Worm (Caenorhabditis elegans): ENCODE results near the gene vem-1.
A peak's percentile ranks its signal among the peaks of the same experiment; 100 is the strongest.

vem-1 gene

DNA sequence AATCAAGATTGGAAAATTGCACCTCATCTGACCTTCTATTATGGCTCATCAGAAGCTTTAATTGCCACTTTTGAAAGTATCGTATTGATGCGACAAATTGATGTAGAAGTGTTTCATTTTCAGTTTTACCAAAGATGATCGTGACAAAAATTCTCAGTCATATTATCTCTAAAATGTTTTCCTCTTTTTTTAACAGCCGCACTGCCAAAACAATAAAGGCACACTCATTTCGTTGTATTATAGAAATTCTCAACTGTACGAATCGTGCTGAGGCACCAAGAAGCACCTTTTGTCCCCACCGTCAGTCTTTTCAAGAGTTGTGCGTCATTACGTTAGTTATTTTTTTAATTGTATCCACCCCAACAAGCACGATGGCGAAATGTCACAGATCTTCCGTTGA lies 19.5 kb upstream of the vem-1 start, which contains the start of gene K07E3.9:
TSS of gene K07E3.9 (plus strand) at position 301 of the 400 bp plus-strand sequence.
- TF ChIP-seq nhr-85 (tag) (no peak), nhr-11 (tag; optimal IDR thresholded peaks at IDR 0.05) (no peak), unc-86 (tag; optimal IDR thresholded peaks at IDR 0.05) (no peak), nhr-28 (tag; optimal IDR thresholded peaks at IDR 0.05) (no peak), swsn-7 (tag; optimal IDR thresholded peaks at IDR 0.05) (no peak), egl-13 (tag; optimal IDR thresholded peaks at IDR 0.05) (no peak), aha-1 (tag; optimal IDR thresholded peaks at IDR 0.05) (no peak)

DNA sequence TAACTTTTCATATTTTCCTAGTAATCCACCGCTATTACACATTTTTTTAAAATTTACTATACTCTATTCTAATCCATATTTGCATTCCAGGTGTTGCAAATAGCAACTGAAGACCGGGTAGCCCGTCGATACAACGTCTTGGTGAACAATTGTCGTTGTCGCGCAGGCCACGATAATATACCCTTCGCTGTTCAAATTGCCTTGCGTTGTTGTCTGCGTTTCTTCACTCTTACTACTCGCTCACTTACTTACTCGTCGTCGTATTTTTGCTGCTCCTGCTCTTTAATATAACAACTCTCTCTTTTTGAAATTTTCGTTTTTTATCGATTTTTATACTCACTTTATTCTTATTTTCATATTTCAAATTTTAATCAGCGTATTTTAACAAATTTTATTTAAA lies 15.5 kb upstream of the vem-1 start, which contains the start of gene K07E3.2:
TSS of gene K07E3.2 (plus strand) at position 400 of the 400 bp plus-strand sequence.
- TF ChIP-seq nhr-90 (tag; optimal IDR thresholded peaks at IDR 0.05; ENCODE audit: poor library complexity) (peak; percentile 35), lin-35 (GFP tag; optimal IDR thresholded peaks at IDR 0.05) (no peak), blmp-1 (tag; optimal IDR thresholded peaks at IDR 0.05) (no peak), C04F5.9 (tag; optimal IDR thresholded peaks at IDR 0.05) (no peak), hlh-17 (GFP tag; optimal IDR thresholded peaks at IDR 0.05; ENCODE audit: borderline replicate concordance) (no peak), mdl-1 (tag; optimal IDR thresholded peaks at IDR 0.05) (no peak), nhr-71 (tag; optimal IDR thresholded peaks at IDR 0.05) (peak; percentile 17), nhr-47 (tag; optimal IDR thresholded peaks at IDR 0.05) (no peak), lin-13 (GFP tag; optimal IDR thresholded peaks at IDR 0.05) (no peak), snu-23 (GFP tag; optimal IDR thresholded peaks at IDR 0.05) (peak; percentile 47), unc-130 (tag; optimal IDR thresholded peaks at IDR 0.05) (no peak), aha-1 (tag; optimal IDR thresholded peaks at IDR 0.05) (no peak), nhr-237 (tag; optimal IDR thresholded peaks at IDR 0.05) (no peak), pqm-1 (tag; optimal IDR thresholded peaks at IDR 0.05) (no peak), pag-3 (tag; optimal IDR thresholded peaks at IDR 0.05; ENCODE audit: borderline replicate concordance, insufficient read depth) (no peak), aly-2 (tag; optimal IDR thresholded peaks at IDR 0.05) (no peak), fkh-10 (GFP tag; optimal IDR thresholded peaks at IDR 0.05) (no peak), efl-1 (optimal IDR thresholded peaks at IDR 0.05) (no peak), efl-1 (GFP tag; optimal IDR thresholded peaks at IDR 0.05 in 1 of 2) (no peak), sptf-1 (tag; optimal IDR thresholded peaks at IDR 0.05) (no peak), sox-4 (tag; optimal IDR thresholded peaks at IDR 0.05) (no peak), nhr-77 (tag; optimal IDR thresholded peaks at IDR 0.05) (no peak), egl-13 (tag; optimal IDR thresholded peaks at IDR 0.05) (no peak), lsy-2 (tag; optimal IDR thresholded peaks at IDR 0.05) (no peak), ztf-11 (tag; optimal IDR thresholded peaks at IDR 0.05) (no peak), ceh-82 (tag; optimal IDR thresholded peaks at IDR 0.05) (peak in 1 of 3 experiments; percentile 20), lir-3 (tag; optimal IDR thresholded peaks at IDR 0.05; ENCODE audit: poor library complexity) (no peak), mep-1 (tag; optimal IDR thresholded peaks at IDR 0.05) (no peak), pax-3 (tag; optimal IDR thresholded peaks at IDR 0.05) (no peak), nhr-11 (tag; optimal IDR thresholded peaks at IDR 0.05) (no peak), unc-86 (tag; optimal IDR thresholded peaks at IDR 0.05) (no peak), lin-14 (GFP tag; optimal IDR thresholded peaks at IDR 0.05) (no peak), hpl-2 (GFP tag; optimal IDR thresholded peaks at IDR 0.05) (no peak), dsc-1 (tag; optimal IDR thresholded peaks at IDR 0.05) (no peak), xbp-1 (tag; optimal IDR thresholded peaks at IDR 0.05) (peak; percentile 11), mab-9 (GFP tag; IDR thresholded peaks at IDR 0.05) (no peak), mef-2 (tag; optimal IDR thresholded peaks at IDR 0.05) (no peak)

DNA sequence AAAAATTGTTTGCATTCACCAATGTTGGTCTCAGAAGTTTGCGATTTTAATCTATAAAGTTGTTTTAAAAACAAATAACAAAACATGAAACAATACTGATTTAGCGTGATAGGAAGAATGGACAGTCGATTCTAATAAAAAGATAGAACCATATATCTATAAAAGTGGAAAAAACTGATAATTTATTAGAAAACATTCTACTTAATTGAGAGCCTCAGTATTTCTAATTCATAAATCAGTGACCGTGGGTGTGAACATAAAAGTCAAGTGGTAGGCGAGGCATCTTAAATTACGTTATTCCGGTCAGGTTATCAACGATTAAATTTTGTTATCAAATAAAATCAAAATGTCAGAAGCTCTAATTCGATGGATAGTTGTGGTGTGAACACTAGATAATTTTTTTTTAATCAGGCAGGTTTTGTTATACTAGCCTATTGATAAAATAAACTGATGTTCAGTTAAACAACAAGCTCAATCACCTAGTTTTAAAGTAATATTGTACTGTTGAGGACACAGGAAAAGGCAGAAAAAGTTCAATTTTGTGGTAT lies 10.5 kb upstream of the vem-1 start, which contains the start of gene catp-5:
TSS of gene catp-5 (minus strand) at position 51 of the 548 bp plus-strand sequence.
- TF ChIP-seq elt-2 (tag; optimal IDR thresholded peaks at IDR 0.05) (peak; percentile 1), fos-1 (tag; optimal IDR thresholded peaks at IDR 0.05) (no peak)

Measured in whole organism, L1 larva.